Worm (Caenorhabditis elegans) whole organism, L1 larva: ENCODE results near the gene F12E12.1.

ENCODE experiments used
- Y116A8C.19 ChIP-seq: sonication (generic microtip); optimal IDR thresholded peaks from 2 replicates; lab custom pipeline; 2016; ENCODE audit warnings: missing compliant biosample characterization, missing genetic modification characterization, borderline replicate concordance
- aly-2 ChIP-seq: fragments of 150-350 bp; optimal IDR thresholded peaks from 2 replicates; lab custom pipeline; 2014; ENCODE audit warnings: missing biosample characterization, missing genetic modification characterization
- ceh-63 ChIP-seq: fragments of 200-800 bp; sonication (Bioruptor generic); optimal IDR thresholded peaks from 2 replicates; lab custom pipeline; 2018; ENCODE audit warnings: mild to moderate bottlenecking, missing genetic modification characterization, missing compliant biosample characterization
- efl-1 ChIP-seq, 4 experiments: fragments of 150-350 bp; optimal IDR thresholded peaks in 3 of 4; peaks in 1 of 4; 1 replicate in 1 of 4; 2 replicates in 3 of 4; lab custom pipeline; 2014; ENCODE audit warnings: missing biosample characterization in 2 of 4, missing genetic modification characterization in 2 of 4, missing genetic modification reagents in 2 of 4
- lin-15B ChIP-seq: fragments of 150-350 bp; sonication (generic microtip); optimal IDR thresholded peaks from 3 replicates; lab custom pipeline; 2014; ENCODE audit warnings: missing biosample characterization, missing genetic modification characterization
- lin-39 ChIP-seq: fragments of 150-350 bp; optimal IDR thresholded peaks from 2 replicates; lab custom pipeline; 2014; ENCODE audit warnings: missing biosample characterization, missing genetic modification reagents, missing genetic modification characterization
- lir-3 ChIP-seq: sonication (generic microtip); optimal IDR thresholded peaks from 2 replicates; lab custom pipeline; 2016; ENCODE audit warnings: mild to moderate bottlenecking, missing genetic modification characterization, moderate library complexity, missing compliant biosample characterization; ENCODE audit not compliant: poor library complexity
- mdl-1 ChIP-seq, 2 experiments: fragments of 150-350 bp; optimal IDR thresholded peaks; 2 replicates each; lab custom pipeline; 2014 to 2017; ENCODE audit warnings: missing biosample characterization in 2 of 2, missing genetic modification characterization in 2 of 2, inconsistent platforms in 1 of 2
- pqm-1 ChIP-seq: sonication (generic microtip); optimal IDR thresholded peaks from 3 replicates; lab custom pipeline; 2017; ENCODE audit warnings: missing biosample characterization, missing genetic modification characterization
- skn-1 ChIP-seq: fragments of 150-350 bp; optimal IDR thresholded peaks from 2 replicates; lab custom pipeline; 2014; ENCODE audit warnings: missing biosample characterization, missing genetic modification characterization
- ztf-11 ChIP-seq, 2 experiments: sonication (generic microtip); optimal IDR thresholded peaks; 2 replicates each; lab custom pipeline; 2016 to 2017; ENCODE audit warnings: missing genetic modification characterization in 2 of 2, missing biosample characterization in 1 of 2, missing compliant biosample characterization in 1 of 2

ce11 chrII:3724175-3724715 lies 17.4 kb upstream of the F12E12.1 start, which contains the start of gene C46E10.1:
- TF ChIP-seq lin-15B (tag; lab: Kevin White, UChicago) (no peak), skn-1 (tag; lab: Kevin White, UChicago) (no peak), ztf-11 (tag; optimal IDR thresholded peaks at IDR 0.05; lab: Kevin White, UChicago) (no peak), ceh-63 (GFP tag; lab: Kevin White, UChicago) (no peak), efl-1 (optimal IDR thresholded peaks at IDR 0.05; lab: Kevin White, UChicago) (no peak), efl-1 (GFP tag; optimal IDR thresholded peaks at IDR 0.05 in 1 of 2; lab: Kevin White, UChicago) (no peak), aly-2 (tag; lab: Kevin White, UChicago) (no peak), pqm-1 (tag; lab: Kevin White, UChicago) (no peak), lir-3 (tag; lab: Kevin White, UChicago) (no peak), Y116A8C.19 (tag; lab: Kevin White, UChicago) (no peak), lin-39 (tag; lab: Kevin White, UChicago) (no peak), mdl-1 (tag; optimal IDR thresholded peaks at IDR 0.05; lab: Kevin White, UChicago) (no peak)
